Fruit fly (Drosophila melanogaster) Kc167 (cell line): ENCODE measurements around the gene Pten.

Experiments
- insv ChIP-seq: fragments of >200 bp; optimal IDR thresholded peaks from 3 replicates; lab custom pipeline; 2018; ENCODE audit warnings: missing external identifiers
- psq ChIP-seq: fragments of >200 bp; optimal IDR thresholded peaks from 2 replicates; lab custom pipeline; 2017; ENCODE audit warnings: missing external identifiers
- ttk ChIP-seq: sonication (Bioruptor generic); optimal IDR thresholded peaks from 2 replicates; lab custom pipeline; 2017; ENCODE audit warnings: missing external identifiers

- TF ChIP-seq psq (lab: Kevin White, UChicago) (no peak), ttk (lab: Kevin White, UChicago) (no peak), insv (no peak)
Measured at dm6 chr2L:10251592-10251991, 9.3 kb downstream of the Pten start, which contains the start of gene Ror.
